Worm (Caenorhabditis elegans) whole organism, L1 larva: ENCODE measurements around the gene dpm-1.

Experiments used
- C16A3.4 ChIP-seq: fragments of 150-350 bp; optimal IDR thresholded peaks from 2 replicates; lab custom pipeline; 2014; ENCODE audit warnings: missing biosample characterization, missing genetic modification characterization
- C34B4.2 ChIP-seq: sonication (generic microtip); optimal IDR thresholded peaks from 2 replicates; lab custom pipeline; 2017; ENCODE audit warnings: mild to moderate bottlenecking, missing genetic modification characterization, missing compliant biosample characterization
- F16B12.6 ChIP-seq: fragments of 150-350 bp; optimal IDR thresholded peaks from 2 replicates; lab custom pipeline; 2014; ENCODE audit warnings: missing biosample characterization, missing genetic modification characterization
- Y116A8C.19 ChIP-seq: sonication (generic microtip); optimal IDR thresholded peaks from 2 replicates; lab custom pipeline; 2016; ENCODE audit warnings: missing compliant biosample characterization, missing genetic modification characterization, borderline replicate concordance
- aha-1 ChIP-seq: fragments of 150-350 bp; optimal IDR thresholded peaks from 2 replicates; lab custom pipeline; 2014; ENCODE audit warnings: missing biosample characterization, missing genetic modification characterization
- aly-2 ChIP-seq: fragments of 150-350 bp; optimal IDR thresholded peaks from 2 replicates; lab custom pipeline; 2014; ENCODE audit warnings: missing biosample characterization, missing genetic modification characterization
- ama-1 ChIP-seq: fragments of 150-350 bp; optimal IDR thresholded peaks from 2 replicates; lab custom pipeline; 2014
- blmp-1 ChIP-seq: fragments of 150-350 bp; optimal IDR thresholded peaks from 2 replicates; lab custom pipeline; 2014; ENCODE audit warnings: missing biosample characterization, missing genetic modification characterization
- ceh-88 ChIP-seq: fragments of 200-800 bp; sonication (Bioruptor generic); IDR thresholded peaks from 2 replicates; pipeline ENCODE4 v1.3.6; 2022; ENCODE audit warnings: missing genetic modification characterization, missing compliant biosample characterization
- ceh-90 ChIP-seq: sonication (generic microtip); optimal IDR thresholded peaks from 2 replicates; lab custom pipeline; 2016; ENCODE audit warnings: missing genetic modification characterization, missing compliant biosample characterization
- dpl-1 ChIP-seq, 3 experiments: fragments of 150-350 bp in 2 of 3; sonication (generic microtip) in 1 of 3; optimal IDR thresholded peaks; 2 replicates each; lab custom pipeline; 2014 to 2017; ENCODE audit warnings: missing biosample characterization in 3 of 3, missing genetic modification characterization in 3 of 3, missing genetic modification reagents in 3 of 3
- efl-1 ChIP-seq, 4 experiments: fragments of 150-350 bp; optimal IDR thresholded peaks in 3 of 4; peaks in 1 of 4; 1 replicate in 1 of 4; 2 replicates in 3 of 4; lab custom pipeline; 2014; ENCODE audit warnings: missing biosample characterization in 2 of 4, missing genetic modification characterization in 2 of 4, missing genetic modification reagents in 2 of 4
- fkh-10 ChIP-seq: sonication (generic microtip); optimal IDR thresholded peaks from 2 replicates; lab custom pipeline; 2017; ENCODE audit warnings: missing biosample characterization, missing genetic modification reagents, missing genetic modification characterization
- hlh-4 ChIP-seq: sonication (generic microtip); optimal IDR thresholded peaks from 2 replicates; lab custom pipeline; 2016; ENCODE audit warnings: mild to moderate bottlenecking, missing genetic modification characterization, missing compliant biosample characterization
- hpl-2 ChIP-seq: fragments of 150-350 bp; optimal IDR thresholded peaks from 2 replicates; lab custom pipeline; 2014; ENCODE audit warnings: missing biosample characterization, missing genetic modification reagents, missing genetic modification characterization
- irx-1 ChIP-seq: sonication (generic microtip); optimal IDR thresholded peaks from 2 replicates; lab custom pipeline; 2016; ENCODE audit warnings: missing genetic modification characterization, missing compliant biosample characterization
- lin-13 ChIP-seq: fragments of 150-350 bp; optimal IDR thresholded peaks from 2 replicates; lab custom pipeline; 2014; ENCODE audit warnings: missing biosample characterization, missing genetic modification reagents, missing genetic modification characterization
- lin-35 ChIP-seq, 2 experiments: fragments of 150-350 bp; optimal IDR thresholded peaks; 2 replicates each; lab custom pipeline; 2014; ENCODE audit warnings: missing biosample characterization in 2 of 2, missing genetic modification characterization in 2 of 2, missing genetic modification reagents in 2 of 2
- lir-3 ChIP-seq: sonication (generic microtip); optimal IDR thresholded peaks from 2 replicates; lab custom pipeline; 2016; ENCODE audit warnings: mild to moderate bottlenecking, missing genetic modification characterization, moderate library complexity, missing compliant biosample characterization; ENCODE audit not compliant: poor library complexity
- lsy-2 ChIP-seq, 2 experiments: fragments of 150-350 bp; optimal IDR thresholded peaks; 2 replicates each; lab custom pipeline; 2014; ENCODE audit warnings: missing biosample characterization in 2 of 2, missing genetic modification characterization in 2 of 2
- mdl-1 ChIP-seq, 2 experiments: fragments of 150-350 bp; optimal IDR thresholded peaks; 2 replicates each; lab custom pipeline; 2014 to 2017; ENCODE audit warnings: missing biosample characterization in 2 of 2, missing genetic modification characterization in 2 of 2, inconsistent platforms in 1 of 2
- mef-2 ChIP-seq: fragments of 150-350 bp; optimal IDR thresholded peaks from 2 replicates; lab custom pipeline; 2014; ENCODE audit warnings: missing biosample characterization, missing genetic modification characterization
- nhr-12 ChIP-seq: sonication (generic microtip); optimal IDR thresholded peaks from 2 replicates; lab custom pipeline; 2017; ENCODE audit warnings: missing biosample characterization, missing genetic modification characterization
- nhr-19 ChIP-seq: fragments of 200-800 bp; sonication (Bioruptor generic); conservative IDR thresholded peaks from 2 replicates; pipeline ENCODE4 v1.3.6; 2022; ENCODE audit warnings: missing genetic modification characterization, missing compliant biosample characterization
- nhr-237 ChIP-seq: fragments of 150-350 bp; optimal IDR thresholded peaks from 2 replicates; lab custom pipeline; 2014; ENCODE audit warnings: missing biosample characterization, missing genetic modification characterization
- nhr-47 ChIP-seq: sonication (generic microtip); optimal IDR thresholded peaks from 2 replicates; lab custom pipeline; 2016; ENCODE audit warnings: mild to moderate bottlenecking, missing genetic modification characterization, moderate library complexity, missing compliant biosample characterization
- nhr-71 ChIP-seq: sonication (generic microtip); optimal IDR thresholded peaks from 2 replicates; lab custom pipeline; 2016; ENCODE audit warnings: mild to moderate bottlenecking, missing genetic modification characterization, moderate library complexity, missing compliant biosample characterization
- nhr-77 ChIP-seq: fragments of 150-350 bp; optimal IDR thresholded peaks from 2 replicates; lab custom pipeline; 2014; ENCODE audit warnings: missing biosample characterization, missing genetic modification characterization
- nhr-84 ChIP-seq: sonication (generic microtip); optimal IDR thresholded peaks from 2 replicates; lab custom pipeline; 2017; ENCODE audit warnings: missing biosample characterization, missing genetic modification characterization
- nhr-85 ChIP-seq: sonication (generic microtip); peaks from one replicate; lab custom pipeline; 2016; ENCODE audit warnings: missing genetic modification characterization, inconsistent platforms, missing compliant biosample characterization
- nhr-90 ChIP-seq: sonication (generic microtip); optimal IDR thresholded peaks from 2 replicates; lab custom pipeline; 2016; ENCODE audit warnings: mild to moderate bottlenecking, missing genetic modification characterization, missing compliant biosample characterization; ENCODE audit not compliant: poor library complexity
- pag-3 ChIP-seq: sonication (generic microtip); optimal IDR thresholded peaks from 2 replicates; lab custom pipeline; 2017; ENCODE audit warnings: missing genetic modification characterization, mild to moderate bottlenecking, missing compliant biosample characterization, antibody characterized with exemption, borderline replicate concordance; ENCODE audit not compliant: insufficient read depth
- pax-3 ChIP-seq: fragments of 200-800 bp; sonication (Bioruptor generic); optimal IDR thresholded peaks from 2 replicates; lab custom pipeline; 2018; ENCODE audit warnings: mild to moderate bottlenecking, missing genetic modification characterization, moderate library complexity, missing compliant biosample characterization
- pqm-1 ChIP-seq: sonication (generic microtip); optimal IDR thresholded peaks from 3 replicates; lab custom pipeline; 2017; ENCODE audit warnings: missing biosample characterization, missing genetic modification characterization
- skn-1 ChIP-seq: fragments of 150-350 bp; optimal IDR thresholded peaks from 2 replicates; lab custom pipeline; 2014; ENCODE audit warnings: missing biosample characterization, missing genetic modification characterization
- snpc-4 ChIP-seq: fragments of 150-350 bp; optimal IDR thresholded peaks from 2 replicates; lab custom pipeline; 2014; ENCODE audit warnings: missing biosample characterization, missing genetic modification characterization
- snu-23 ChIP-seq: sonication (generic microtip); optimal IDR thresholded peaks from 2 replicates; lab custom pipeline; 2016; ENCODE audit warnings: missing genetic modification characterization, missing compliant biosample characterization
- swsn-7 ChIP-seq: sonication (generic microtip); optimal IDR thresholded peaks from 2 replicates; lab custom pipeline; 2016; ENCODE audit warnings: missing genetic modification characterization, missing compliant biosample characterization
- unc-130 ChIP-seq: fragments of 150-350 bp; optimal IDR thresholded peaks from 2 replicates; lab custom pipeline; 2017; ENCODE audit warnings: missing biosample characterization, missing genetic modification characterization, inconsistent platforms
- unc-30 ChIP-seq: sonication (generic microtip); optimal IDR thresholded peaks from 2 replicates; lab custom pipeline; 2017; ENCODE audit warnings: missing biosample characterization, missing genetic modification characterization
- unc-98 ChIP-seq: fragments of 200-800 bp; sonication (Bioruptor generic); IDR thresholded peaks from 2 replicates; pipeline ENCODE4 v1.3.6; 2022; ENCODE audit warnings: missing genetic modification characterization, missing compliant biosample characterization
- vab-15 ChIP-seq: sonication (generic microtip); optimal IDR thresholded peaks from 2 replicates; lab custom pipeline; 2017; ENCODE audit warnings: missing genotype, mild to moderate bottlenecking, missing genetic modification characterization, missing compliant biosample characterization
- ztf-11 ChIP-seq, 2 experiments: sonication (generic microtip); optimal IDR thresholded peaks; 2 replicates each; lab custom pipeline; 2016 to 2017; ENCODE audit warnings: missing genetic modification characterization in 2 of 2, missing biosample characterization in 1 of 2, missing compliant biosample characterization in 1 of 2
- ztf-4 ChIP-seq: fragments of 150-350 bp; optimal IDR thresholded peaks from 2 replicates; lab custom pipeline; 2014; ENCODE audit warnings: missing biosample characterization, missing genetic modification characterization

The dpm-1 gene

ce11 chrIV:445377-445776 is at the start of gene dpm-1:
Gene dpm-1, plus strand, starts transcription at chrIV:445677.
- TF ChIP-seq blmp-1 (tag; lab: Kevin White, UChicago) (no peak), Y116A8C.19 (tag; lab: Kevin White, UChicago) (no peak), pag-3 (tag; lab: Kevin White, UChicago) (no peak), unc-30 (tag; lab: Kevin White, UChicago) (no peak), fkh-10 (GFP tag; lab: Kevin White, UChicago) (no peak), lsy-2 (tag; optimal IDR thresholded peaks at IDR 0.05; lab: Kevin White, UChicago) (no peak), efl-1 (optimal IDR thresholded peaks at IDR 0.05; lab: Kevin White, UChicago) (no peak), efl-1 (GFP tag; optimal IDR thresholded peaks at IDR 0.05 in 1 of 2; lab: Kevin White, UChicago) (no peak), ceh-88 (GFP tag; lab: Robert Waterston, UW) (no peak), ztf-4 (tag; lab: Kevin White, UChicago) (no peak), skn-1 (tag; lab: Kevin White, UChicago) (no peak), mdl-1 (tag; optimal IDR thresholded peaks at IDR 0.05; lab: Kevin White, UChicago) (no peak), snpc-4 (no peak), pax-3 (tag; lab: Kevin White, UChicago) (no peak), hlh-4 (tag; lab: Kevin White, UChicago) (no peak), F16B12.6 (tag; lab: Kevin White, UChicago) (no peak), nhr-77 (no peak), nhr-84 (tag; lab: Kevin White, UChicago) (no peak)

- TF ChIP-seq vab-15, result no peak
- TF ChIP-seq hpl-2 (GFP tag; lab: Kevin White, UChicago), result no peak
- TF ChIP-seq mdl-1 (tag; optimal IDR thresholded peaks at IDR 0.05; lab: Kevin White, UChicago), result no peak
- no peak for TF ChIP-seq irx-1 (tag; lab: Kevin White, UChicago)
- no peak for TF ChIP-seq snpc-4
- TF ChIP-seq ztf-11 (tag; optimal IDR thresholded peaks at IDR 0.05; lab: Kevin White, UChicago), result no peak
- no peak for TF ChIP-seq dpl-1 (GFP tag; optimal IDR thresholded peaks at IDR 0.05; lab: Kevin White, UChicago)
- TF ChIP-seq nhr-12 (tag; lab: Kevin White, UChicago), result no peak
- no peak for TF ChIP-seq blmp-1 (tag; lab: Kevin White, UChicago)
- no peak for TF ChIP-seq nhr-237 (tag; lab: Kevin White, UChicago)
- TF ChIP-seq nhr-19, result no peak
- no peak for TF ChIP-seq snu-23 (GFP tag; lab: Kevin White, UChicago)
- TF ChIP-seq ama-1 (lab: Kevin White, UChicago), result peak; percentile 3
- no peak for TF ChIP-seq C34B4.2 (tag; lab: Kevin White, UChicago)
- TF ChIP-seq lin-13 (GFP tag; lab: Kevin White, UChicago), result no peak
- peak in 1 of 2 experiments; percentile 20 for TF ChIP-seq lsy-2 (tag; optimal IDR thresholded peaks at IDR 0.05; lab: Kevin White, UChicago)
- TF ChIP-seq nhr-47, result peak; percentile 3
- TF ChIP-seq pqm-1 (tag; lab: Kevin White, UChicago), result no peak
- peak; percentile 73 for TF ChIP-seq aly-2
- no peak for TF ChIP-seq Y116A8C.19 (tag; lab: Kevin White, UChicago)
- no peak for TF ChIP-seq unc-98 (GFP tag; lab: Robert Waterston, UW)
- TF ChIP-seq nhr-77, result no peak
- TF ChIP-seq ztf-4 (tag; lab: Kevin White, UChicago), result no peak
- no peak for TF ChIP-seq nhr-71 (tag; lab: Kevin White, UChicago)
- no peak for TF ChIP-seq lir-3
- no peak for TF ChIP-seq pag-3 (tag; lab: Kevin White, UChicago)
- TF ChIP-seq nhr-85 (tag; lab: Kevin White, UChicago), result peak; percentile 36
- no peak for TF ChIP-seq ceh-88 (GFP tag; lab: Robert Waterston, UW)
- no peak for TF ChIP-seq unc-130
- TF ChIP-seq lin-35 (GFP tag; optimal IDR thresholded peaks at IDR 0.05; lab: Kevin White, UChicago), result no peak
- TF ChIP-seq nhr-90 (tag; lab: Kevin White, UChicago), result no peak
- TF ChIP-seq mef-2 (tag; lab: Kevin White, UChicago), result no peak
- TF ChIP-seq C16A3.4 (tag; lab: Kevin White, UChicago), result no peak
- TF ChIP-seq ceh-90 (tag; lab: Kevin White, UChicago), result no peak
- no peak for TF ChIP-seq aha-1 (tag; lab: Kevin White, UChicago)
- no peak for TF ChIP-seq swsn-7 (tag; lab: Kevin White, UChicago)
Measured at ce11 chrIV:396373-396772, 49.1 kb upstream of the dpm-1 start, which contains the start of gene rrp-8. Gene rrp-8, plus strand, starts transcription at chrIV:396545.
